Worm (Caenorhabditis elegans) whole organism, midembryonic: ENCODE results near the gene mab-10.

Experiments used
- cog-1 ChIP-seq: sonication (generic microtip); optimal IDR thresholded peaks from 2 replicates; lab custom pipeline; 2016; ENCODE audit warnings: missing genetic modification characterization, missing compliant biosample characterization
- tab-1 ChIP-seq: fragments of 200-800 bp; sonication (Bioruptor generic); IDR thresholded peaks from 2 replicates; pipeline ENCODE4 v1.3.6; 2022; ENCODE audit warnings: missing genetic modification characterization, missing compliant biosample characterization

DNA sequence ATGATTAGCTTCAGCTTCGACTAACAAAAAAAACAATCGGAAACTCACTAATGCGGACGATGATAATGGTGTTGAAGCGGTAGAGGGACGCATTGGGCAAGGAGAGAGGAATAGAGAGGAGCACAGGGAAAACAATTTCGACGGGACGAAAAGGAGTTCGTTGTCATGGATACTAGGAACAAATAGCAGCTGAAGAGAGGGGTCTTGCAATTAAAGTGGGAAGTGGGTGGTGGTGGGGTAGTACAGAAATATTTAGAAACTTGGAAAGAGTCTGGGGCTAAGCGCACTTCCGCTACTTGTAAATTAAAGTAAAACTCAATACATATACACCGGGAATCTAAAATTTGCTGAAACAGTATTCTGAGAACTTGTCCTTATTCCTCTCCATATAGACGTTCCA lies 18.1 kb upstream of the mab-10 start, which contains the start of gene F59B10.2:
- TF ChIP-seq tab-1 (GFP tag; lab: Robert Waterston, UW) (no peak), cog-1 (tag; lab: Kevin White, UChicago) (no peak)
